Worm (Caenorhabditis elegans) whole organism, dauer: ENCODE data around the gene T04C12.33.

Source experiments
- unc-62 ChIP-seq: sonication (generic microtip); optimal IDR thresholded peaks from 2 replicates; lab custom pipeline; 2017; ENCODE audit warnings: missing biosample characterization, missing genetic modification reagents, missing genetic modification characterization

Gene T04C12.33

ce11 chrV:11040020-11040419, 12.0 kb upstream of the T04C12.33 start, which contains the start of gene C45B11.9:
Gene C45B11.9, plus strand, starts transcription at chrV:11040320.
- no peak for TF ChIP-seq unc-62 (GFP tag; lab: Kevin White, UChicago)

DNA sequence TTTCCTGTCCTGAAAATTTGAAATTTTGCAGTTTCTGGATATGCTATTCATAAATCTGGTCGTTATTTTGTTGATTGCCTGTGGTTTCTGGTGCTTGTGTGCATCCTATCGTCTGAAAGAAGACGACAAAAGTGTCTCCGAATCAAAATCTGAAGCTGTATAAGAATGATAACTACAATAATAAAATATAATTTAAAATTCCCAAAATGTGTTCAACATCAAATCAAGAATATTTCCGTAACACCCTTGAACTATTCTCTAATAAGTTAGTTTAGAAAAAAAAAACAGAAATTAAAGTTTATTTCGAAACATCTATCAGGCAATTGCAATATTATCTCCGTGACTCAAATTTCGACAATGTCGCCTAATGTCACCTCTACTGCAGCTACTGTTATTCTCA, 11.5 kb upstream of the T04C12.33 start, which contains the start of gene C45B11.8:
C45B11.8 (plus strand) TSS at position 301 of the 400 bp plus-strand sequence.
- TF ChIP-seq unc-62 (GFP tag; lab: Kevin White, UChicago) = no peak

DNA sequence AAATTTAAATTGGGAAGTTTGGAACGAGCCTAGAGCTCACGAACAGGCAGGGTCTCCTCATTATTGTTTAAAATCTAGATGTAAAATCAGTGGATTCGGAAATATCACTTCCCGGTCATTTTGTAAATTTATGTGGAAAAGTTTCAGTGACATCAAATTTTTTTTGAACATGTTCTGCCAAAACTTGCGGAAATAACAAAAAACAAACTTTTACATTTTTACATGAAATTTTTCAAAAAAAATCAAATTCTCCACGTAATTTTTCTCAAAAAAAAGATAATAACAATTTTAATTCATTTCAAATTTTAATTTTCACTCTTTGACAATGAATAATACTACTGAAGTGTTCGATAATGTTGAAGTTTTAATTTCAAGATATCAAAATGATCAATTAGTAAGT, 10.5 kb upstream of the T04C12.33 start, which contains the start of gene C45B11.5:
C45B11.5 (plus strand) TSS at position 301 of the 400 bp plus-strand sequence.
- TF ChIP-seq unc-62 (GFP tag; lab: Kevin White, UChicago) = no peak

ce11 chrV:11042538-11042937, 9.5 kb upstream of the T04C12.33 start, which contains the start of gene C45B11.2:
Gene C45B11.2, plus strand, starts transcription at chrV:11042710.
- TF ChIP-seq unc-62 (GFP tag; lab: Kevin White, UChicago) = no peak

DNA sequence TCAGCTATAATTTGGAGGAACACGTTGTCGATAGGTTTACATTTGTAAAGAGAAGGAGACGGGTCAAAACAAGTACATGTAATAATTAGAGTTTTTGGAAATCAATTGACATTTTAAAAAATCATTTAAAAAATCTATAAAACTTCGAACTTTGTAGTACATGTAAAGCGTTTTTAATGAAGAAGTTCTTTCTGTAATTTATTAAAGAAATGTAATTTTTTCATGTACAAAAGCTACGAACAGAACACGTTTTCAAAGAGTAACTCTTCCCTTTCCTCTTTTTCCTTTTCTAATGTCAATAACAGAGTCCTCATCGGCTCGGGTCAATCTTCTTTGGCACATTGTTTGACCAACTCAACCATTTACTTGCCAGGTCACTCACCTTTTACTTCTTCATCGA, 8.3 kb upstream of the T04C12.33 start, which contains the start of gene C45B11.6:
C45B11.6 (plus strand) TSS at position 301 of the 400 bp plus-strand sequence.
- TF ChIP-seq unc-62 (GFP tag; lab: Kevin White, UChicago) = no peak

DNA sequence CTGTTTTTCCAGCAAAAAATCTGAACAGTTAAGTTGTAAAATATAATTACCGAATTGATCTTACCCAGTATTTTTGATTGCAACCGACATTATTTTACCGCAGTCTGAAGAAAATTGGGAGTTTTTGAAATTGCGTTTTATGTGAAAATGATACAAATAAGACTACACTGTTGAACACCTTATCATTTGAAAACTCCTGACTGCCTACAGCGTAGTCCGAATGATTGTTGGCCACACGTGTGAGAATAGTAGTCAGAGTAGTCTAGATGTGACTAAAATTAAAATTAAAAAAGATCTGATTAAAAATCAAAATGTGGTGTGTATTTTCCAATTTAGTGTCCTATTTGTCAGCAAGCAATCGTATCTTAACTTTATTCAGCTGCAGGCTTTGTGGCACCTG, 5.3 kb upstream of the T04C12.33 start, which contains the start of gene dhs-18:
dhs-18 (minus strand) TSS at position 104 of the 400 bp plus-strand sequence.
- no peak for TF ChIP-seq unc-62 (GFP tag; lab: Kevin White, UChicago)

DNA sequence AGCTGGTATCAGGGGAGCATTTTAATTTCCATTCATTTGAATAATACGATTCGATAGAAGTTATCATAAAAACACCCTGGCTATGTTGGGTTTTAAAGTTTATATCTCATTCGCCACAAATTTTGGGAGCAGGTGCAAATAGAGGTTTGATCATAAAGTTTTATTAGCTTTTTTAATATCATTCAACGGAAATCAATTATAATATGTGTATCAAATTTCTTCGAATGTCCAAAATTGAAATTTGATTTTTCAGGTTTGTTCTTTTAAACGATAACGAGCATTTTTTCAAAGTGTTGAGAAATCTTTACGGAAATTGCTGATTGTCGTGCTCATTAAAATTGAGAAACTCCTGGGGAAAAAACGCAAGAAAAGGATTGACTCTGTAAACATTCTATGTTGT, 3.3 kb upstream of the T04C12.33 start, which contains the start of gene srh-74:
srh-74 (minus strand) TSS at position 101 of the 400 bp plus-strand sequence.
- TF ChIP-seq unc-62 (GFP tag; lab: Kevin White, UChicago) = no peak

DNA sequence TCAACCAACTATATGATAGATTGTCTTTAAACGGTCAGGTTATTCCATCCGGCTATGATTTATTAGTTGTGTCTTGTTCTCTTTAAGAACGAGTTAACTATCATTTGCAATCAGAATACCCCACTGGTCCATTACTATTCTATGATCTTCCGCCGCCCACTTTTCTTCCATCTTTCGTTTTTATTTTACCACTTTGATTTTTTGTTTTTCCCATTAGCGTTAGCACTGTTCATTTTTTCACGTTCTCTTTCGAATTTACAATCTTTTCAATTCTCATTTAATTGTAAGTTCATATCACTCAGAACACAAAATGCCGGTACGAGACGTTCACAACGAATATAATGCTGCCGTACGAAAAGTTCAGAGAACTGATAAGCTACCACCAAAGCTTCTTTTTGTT, 1.8 kb downstream of the T04C12.33 start, which contains the start of gene T04C12.7:
T04C12.7 (plus strand) TSS at position 301 of the 400 bp plus-strand sequence.
- no peak for TF ChIP-seq unc-62 (GFP tag; lab: Kevin White, UChicago)

- no peak for TF ChIP-seq unc-62 (GFP tag; lab: Kevin White, UChicago)
Measured at ce11 chrV:11056484-11056883, 4.5 kb downstream of the T04C12.33 start.

ce11 chrV:11057043-11057442, 5.0 kb downstream of the T04C12.33 start, which contains the start of gene srh-75:
Gene srh-75, minus strand, starts transcription at chrV:11057143.
- TF ChIP-seq unc-62 (GFP tag; lab: Kevin White, UChicago) = no peak

DNA sequence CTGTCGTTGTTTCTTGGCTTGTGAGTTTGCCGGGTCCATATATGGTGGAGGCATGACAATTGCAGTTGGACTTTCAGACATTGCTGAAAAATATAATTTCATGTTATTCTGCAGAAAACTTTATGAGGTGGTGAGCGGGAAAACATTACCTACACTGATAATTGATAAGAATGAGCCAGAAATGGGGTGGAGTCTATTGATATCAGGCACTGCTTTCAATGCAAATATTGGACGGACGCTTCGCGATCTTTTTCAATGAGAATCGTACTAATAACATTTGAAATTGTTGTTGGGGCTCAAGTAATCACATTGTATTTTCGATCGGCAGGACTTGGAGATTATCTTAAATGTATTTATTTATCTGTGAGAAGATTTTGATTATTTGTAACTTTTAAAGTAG, 7.2 kb downstream of the T04C12.33 start, which contains the start of gene T04C12.1:
T04C12.1 (minus strand) TSS at position 90 of the 400 bp plus-strand sequence.
- TF ChIP-seq unc-62 (GFP tag; lab: Kevin White, UChicago) = no peak

DNA sequence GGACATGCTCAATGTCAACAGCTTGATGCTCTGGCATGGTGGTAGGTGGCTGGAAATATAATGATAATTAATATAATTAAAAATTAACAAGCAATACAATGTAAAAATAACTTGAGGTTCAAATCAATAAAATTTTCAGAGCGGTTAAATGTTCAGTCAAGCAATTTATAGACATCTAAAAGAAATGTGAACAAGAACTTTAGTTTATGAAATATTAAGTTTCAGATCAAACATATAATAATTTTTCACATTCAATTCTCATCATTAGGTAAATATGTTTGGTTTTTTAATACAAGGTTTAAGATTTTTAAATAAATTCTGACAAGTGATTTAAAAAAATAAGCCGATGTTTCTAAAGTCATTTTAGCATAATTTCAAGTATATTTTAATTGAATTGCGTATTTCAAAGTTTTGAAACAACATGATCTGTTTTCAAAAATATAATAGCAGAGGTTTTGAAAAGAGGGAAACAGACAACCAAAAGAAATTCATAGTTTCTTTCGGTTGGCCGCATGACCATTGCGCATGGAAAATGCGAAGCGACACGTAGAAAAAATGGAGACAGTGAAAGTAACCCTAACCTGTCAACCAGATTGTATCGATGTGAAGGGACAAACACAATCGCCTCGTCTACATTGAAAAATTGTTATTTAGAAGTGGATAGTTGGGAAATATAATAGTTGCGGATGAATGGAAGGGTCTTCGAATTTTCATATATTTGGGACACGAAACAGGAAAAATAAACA, 8.4 kb downstream of the T04C12.33 start, which contains the start of gene T04C12.11:
T04C12.11 (minus strand) TSS at position 51 of the 746 bp plus-strand sequence.
- no peak for TF ChIP-seq unc-62 (GFP tag; lab: Kevin White, UChicago)

ce11 chrV:11061887-11062286, 9.9 kb downstream of the T04C12.33 start:
- TF ChIP-seq unc-62 (GFP tag; lab: Kevin White, UChicago) = no peak

DNA sequence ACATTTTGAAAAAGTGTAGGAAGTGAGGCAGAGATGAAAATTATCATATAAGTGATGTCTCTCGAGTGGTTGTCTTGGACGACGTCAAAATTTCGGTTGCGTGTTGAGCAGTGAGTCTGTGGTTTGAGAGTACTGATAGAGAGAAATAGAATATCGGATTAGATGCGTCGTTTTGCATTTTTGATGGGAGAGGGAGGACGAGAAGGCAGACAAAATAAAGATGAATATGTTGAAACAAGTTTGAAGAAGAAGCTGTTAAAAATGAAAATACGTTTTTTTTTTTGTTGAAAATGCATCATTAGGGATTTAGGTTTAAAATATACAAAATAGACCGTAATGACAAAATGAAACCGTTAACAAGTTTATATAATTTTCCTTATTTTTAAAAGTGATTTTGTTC, 11.1 kb downstream of the T04C12.33 start, which contains the start of gene T04C12.9:
T04C12.9 (minus strand) TSS at position 101 of the 400 bp plus-strand sequence.
- TF ChIP-seq unc-62 (GFP tag; lab: Kevin White, UChicago) = no peak

DNA sequence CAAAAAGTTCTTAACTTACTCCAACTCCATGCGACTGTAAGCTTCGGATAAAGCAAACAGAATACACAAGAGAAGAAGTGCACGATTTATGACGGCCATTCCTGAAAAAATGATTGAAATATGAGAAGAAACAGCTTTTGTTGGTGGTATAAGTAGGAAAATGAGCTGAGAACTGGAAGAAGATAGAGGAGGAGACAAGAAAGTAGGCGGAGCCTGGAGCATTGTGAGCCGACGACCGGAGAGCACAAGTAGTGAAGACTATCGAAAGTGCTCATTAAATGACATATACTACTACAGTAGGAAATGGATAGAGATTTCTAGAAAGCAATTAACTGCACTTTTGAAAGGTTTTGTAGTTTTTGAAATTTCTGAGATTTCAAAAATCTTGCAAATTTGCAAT, 13.5 kb downstream of the T04C12.33 start, which contains the start of gene nlp-80:
nlp-80 (minus strand) TSS at position 101 of the 400 bp plus-strand sequence.
- TF ChIP-seq unc-62 (GFP tag; lab: Kevin White, UChicago) = no peak

DNA sequence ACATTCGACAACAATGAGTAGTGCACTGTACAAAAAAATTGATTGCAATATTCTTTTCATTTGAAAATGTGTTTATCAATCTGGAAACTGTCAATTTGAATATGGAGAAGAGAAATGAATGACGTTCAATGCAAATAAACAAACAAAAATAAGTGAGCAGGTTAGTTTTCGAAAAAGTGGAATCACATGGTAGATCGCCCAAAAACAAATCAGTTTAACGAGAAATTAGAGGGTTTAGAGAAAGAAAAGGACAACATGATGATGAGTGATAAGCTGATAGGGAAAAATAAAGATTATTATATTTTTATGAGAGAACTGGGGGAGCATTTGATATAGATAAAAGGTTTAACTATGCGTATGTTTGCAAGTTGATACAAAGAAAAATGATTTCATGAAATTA, 17.3 kb downstream of the T04C12.33 start, which contains the start of gene T04C12.8:
T04C12.8 (minus strand) TSS at position 82 of the 400 bp plus-strand sequence.
- no peak for TF ChIP-seq unc-62 (GFP tag; lab: Kevin White, UChicago)
